Worm (Caenorhabditis elegans): ENCODE data around the gene swd-2.2.

The swd-2.2 gene

DNA sequence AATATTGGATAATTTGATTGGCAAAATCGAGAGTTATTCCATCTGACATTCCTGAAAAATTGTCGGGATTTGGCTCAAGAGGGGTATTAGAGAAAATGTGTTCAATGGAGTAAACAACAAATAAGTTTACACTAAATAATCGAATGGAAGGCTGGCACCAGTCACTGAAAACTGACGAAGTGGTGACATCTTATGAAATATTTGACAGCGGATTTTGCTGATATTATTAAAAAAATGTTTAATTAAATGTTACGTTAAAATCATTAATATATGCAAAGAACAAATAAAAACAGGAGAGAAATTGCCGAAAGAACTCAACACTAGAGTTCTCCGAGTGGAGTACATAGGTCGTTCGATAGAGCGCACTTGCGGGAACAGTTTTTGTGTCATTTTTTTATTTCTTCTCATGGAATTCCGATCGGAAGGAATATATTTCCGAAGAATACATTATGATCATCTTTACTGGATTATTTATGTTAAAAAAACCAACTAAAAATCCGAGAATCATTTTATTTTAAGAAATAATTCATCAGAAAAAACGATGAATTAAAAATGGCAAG is 11.4 kb downstream of the swd-2.2 start, which contains the start of gene tag-322 (continued):
- TF ChIP-seq mxl-2 (GFP tag; conservative IDR thresholded peaks at IDR 0.05) (no peak), unc-62 (GFP tag; optimal IDR thresholded peaks at IDR 0.05 in 1 of 2) (no peak), unc-62 (tag; optimal IDR thresholded peaks at IDR 0.05) (no peak), daf-8 (GFP tag; IDR thresholded peaks at IDR 0.05) (no peak), arid-1 (GFP tag; conservative IDR thresholded peaks at IDR 0.05) (0 out of 2 replicates have a peak, but pooled peaks have one; percentile 32), lin-38 (GFP tag; IDR thresholded peaks at IDR 0.05) (peak; percentile 96), sdz-12 (GFP tag; optimal IDR thresholded peaks at IDR 0.05) (no peak), hlh-30 (tag; optimal IDR thresholded peaks at IDR 0.05; ENCODE audit: insufficient read depth) (peak; percentile 54), fos-1 (tag; optimal IDR thresholded peaks at IDR 0.05) (no peak), ces-1 (GFP tag; optimal IDR thresholded peaks at IDR 0.05) (no peak), F10B5.3 (tag; optimal IDR thresholded peaks at IDR 0.05) (no peak), lin-39 (tag; optimal IDR thresholded peaks at IDR 0.05) (no peak), nhr-25 (tag; optimal IDR thresholded peaks at IDR 0.05; ENCODE audit: borderline replicate concordance, insufficient read depth) (no peak), daf-12 (tag; optimal IDR thresholded peaks at IDR 0.05) (no peak), spr-3 (GFP tag; optimal IDR thresholded peaks at IDR 0.05) (no peak), rbr-2 (tag; optimal IDR thresholded peaks at IDR 0.05) (peak; percentile 62), nhr-42 (GFP tag; IDR thresholded peaks at IDR 0.05) (no peak), lin-29 (GFP tag; IDR thresholded peaks at IDR 0.05) (no peak), zip-11 (GFP tag; IDR thresholded peaks at IDR 0.05) (no peak), nhr-6 (tag; optimal IDR thresholded peaks at IDR 0.05) (peak; percentile 31), R02D3.7 (tag; optimal IDR thresholded peaks at IDR 0.05) (no peak), mep-1 (tag; optimal IDR thresholded peaks at IDR 0.05) (peak; percentile 85), mes-2 (tag; optimal IDR thresholded peaks at IDR 0.05; ENCODE audit: poor library complexity, severe bottlenecking) (peak; percentile 84), Y105C5A.15 (GFP tag; IDR thresholded peaks at IDR 0.05) (no peak), cey-2 (tag; optimal IDR thresholded peaks at IDR 0.05; ENCODE audit: borderline replicate concordance, insufficient read depth) (no peak), daf-16 (GFP tag; optimal IDR thresholded peaks at IDR 0.05) (peak in 1 of 2 experiments; percentile 32), daf-16 (tag; optimal IDR thresholded peaks at IDR 0.05) (peak; percentile 45), nhr-102 (tag; optimal IDR thresholded peaks at IDR 0.05) (peak; percentile 42), egl-27 (tag; optimal IDR thresholded peaks at IDR 0.05) (no peak), dve-1 (tag; optimal IDR thresholded peaks at IDR 0.05; ENCODE audit: insufficient read depth) (peak; percentile 70), Y48G9A.11 (GFP tag; IDR thresholded peaks at IDR 0.05) (no peak), tra-1 (GFP tag; IDR thresholded peaks at IDR 0.05) (no peak), mdl-1 (tag; optimal IDR thresholded peaks at IDR 0.05) (no peak), pha-4 (GFP tag; IDR thresholded peaks at IDR 0.05) (no peak), pha-4 (tag; optimal IDR thresholded peaks at IDR 0.05) (peak; percentile 18), Y5F2A.4 (GFP tag; optimal IDR thresholded peaks at IDR 0.05) (no peak), zfp-3 (GFP tag; conservative IDR thresholded peaks at IDR 0.05) (no peak), aha-1 (tag) (no peak), nhr-77 (tag; optimal IDR thresholded peaks at IDR 0.05) (peak; percentile 42), lir-3 (tag; optimal IDR thresholded peaks at IDR 0.05) (no peak), gei-8 (GFP tag; optimal IDR thresholded peaks at IDR 0.05) (no peak), skn-1 (tag; optimal IDR thresholded peaks at IDR 0.05) (no peak), nhr-237 (tag; optimal IDR thresholded peaks at IDR 0.05) (no peak), aly-2 (tag; optimal IDR thresholded peaks at IDR 0.05) (no peak), T20F7.1 (GFP tag; optimal IDR thresholded peaks at IDR 0.05) (peak; percentile 47), lin-15B (tag; optimal IDR thresholded peaks at IDR 0.05) (no peak), zfp-2 (tag; optimal IDR thresholded peaks at IDR 0.05) (no peak), nhr-11 (tag; optimal IDR thresholded peaks at IDR 0.05) (no peak), F37D6.2 (tag; optimal IDR thresholded peaks at IDR 0.05) (peak; percentile 16), lin-13 (GFP tag; optimal IDR thresholded peaks at IDR 0.05) (peak; percentile 21), mdt-29 (GFP tag; IDR thresholded peaks at IDR 0.05) (no peak), nhr-28 (tag; optimal IDR thresholded peaks at IDR 0.05) (peak; percentile 44)

All from whole organism, L4 larva.